Fruit fly (Drosophila melanogaster) whole organism, pupa: ENCODE measurements around the gene CG44837.

ENCODE experiments used
- CG10348 ChIP-seq: fragments of 200-800 bp; sonication (Bioruptor generic); IDR thresholded peaks from 2 replicates; pipeline ENCODE4 v1.3.6; 2022; ENCODE audit warnings: missing biosample characterization, missing genetic modification characterization
- CG12605 ChIP-seq: fragments of 200-800 bp; sonication (Bioruptor generic); IDR thresholded peaks from 2 replicates; pipeline ENCODE4 v1.3.6; 2022; ENCODE audit warnings: missing biosample characterization, missing genetic modification characterization
- CG13204 ChIP-seq: fragments of 200-800 bp; sonication (Bioruptor generic); optimal IDR thresholded peaks from 2 replicates; lab custom pipeline; 2018; ENCODE audit warnings: missing biosample characterization, mild to moderate bottlenecking, missing genetic modification characterization, moderate library complexity
- CG14655 ChIP-seq: fragments of 200-800 bp; sonication (Bioruptor generic); optimal IDR thresholded peaks from 3 replicates; lab custom pipeline; 2017; ENCODE audit warnings: mild to moderate bottlenecking, missing biosample characterization, missing genetic modification reagents, missing genetic modification characterization
- CG15710 ChIP-seq: fragments of 200-800 bp; sonication (Bioruptor generic); optimal IDR thresholded peaks from 2 replicates; lab custom pipeline; 2018; ENCODE audit warnings: missing biosample characterization, mild to moderate bottlenecking, missing genetic modification characterization, moderate library complexity
- CG17806 ChIP-seq: fragments of 200-800 bp; sonication (Bioruptor generic); optimal IDR thresholded peaks from 2 replicates; lab custom pipeline; 2018; ENCODE audit warnings: missing biosample characterization, mild to moderate bottlenecking, missing genetic modification characterization, moderate library complexity
- CG32121 ChIP-seq: fragments of 200-800 bp; sonication (Bioruptor generic); IDR thresholded peaks from 2 replicates; pipeline ENCODE4 v1.3.6; 2022; ENCODE audit warnings: missing biosample characterization, missing genetic modification characterization
- CG34367 ChIP-seq: fragments of 200-800 bp; sonication (Bioruptor generic); optimal IDR thresholded peaks from 2 replicates; lab custom pipeline; 2018; ENCODE audit warnings: missing biosample characterization, mild to moderate bottlenecking, missing genetic modification characterization
- CG4496 ChIP-seq: fragments of 200-800 bp; sonication (Bioruptor generic); IDR thresholded peaks from 3 replicates; pipeline ENCODE4 v1.3.6; 2022; ENCODE audit warnings: missing biosample characterization, missing genetic modification characterization
- CG8159 ChIP-seq: fragments of 200-800 bp; sonication (Bioruptor generic); optimal IDR thresholded peaks from 3 replicates; lab custom pipeline; 2018; ENCODE audit warnings: missing biosample characterization, mild to moderate bottlenecking, missing genetic modification characterization, moderate library complexity
- CG8301 ChIP-seq: fragments of 200-800 bp; sonication (Bioruptor generic); optimal IDR thresholded peaks from 2 replicates; lab custom pipeline; 2018; ENCODE audit warnings: missing biosample characterization, mild to moderate bottlenecking, missing genetic modification characterization
- CG9948 ChIP-seq: fragments of 200-800 bp; sonication (Bioruptor generic); optimal IDR thresholded peaks from 2 replicates; lab custom pipeline; 2018; ENCODE audit warnings: missing biosample characterization, mild to moderate bottlenecking, missing genetic modification characterization, moderate library complexity
- D1 ChIP-seq: fragments of 200-800 bp; sonication (Bioruptor generic); optimal IDR thresholded peaks from 2 replicates; lab custom pipeline; 2018; ENCODE audit warnings: missing biosample characterization, mild to moderate bottlenecking, missing genetic modification characterization, moderate library complexity
- EcR ChIP-seq: fragments of 200-800 bp; sonication (Bioruptor generic); optimal IDR thresholded peaks from 3 replicates; lab custom pipeline; 2019; ENCODE audit warnings: missing biosample characterization, missing genetic modification characterization, mild to moderate bottlenecking, moderate library complexity, missing genetic modification reagents
- Ets98B ChIP-seq: fragments of 200-800 bp; sonication (Bioruptor generic); IDR thresholded peaks from 2 replicates; pipeline ENCODE4 v1.3.6; 2022; ENCODE audit warnings: missing biosample characterization, missing genetic modification characterization
- Pif1A ChIP-seq: fragments of 200-800 bp; sonication (Bioruptor generic); optimal IDR thresholded peaks from 3 replicates; lab custom pipeline; 2016; ENCODE audit warnings: missing biosample characterization, missing genetic modification characterization
- Pif1B ChIP-seq: fragments of 200-800 bp; sonication (Bioruptor generic); optimal IDR thresholded peaks from 3 replicates; lab custom pipeline; 2016; ENCODE audit warnings: missing biosample characterization, missing genetic modification characterization
- Snoo ChIP-seq: fragments of 200-800 bp; sonication (Bioruptor generic); optimal IDR thresholded peaks from 3 replicates; lab custom pipeline; 2017; ENCODE audit warnings: missing biosample characterization, mild to moderate bottlenecking, missing genetic modification characterization, inconsistent platforms
- fd96Ca ChIP-seq: fragments of 200-800 bp; sonication (Bioruptor generic); IDR thresholded peaks from 3 replicates; pipeline ENCODE4 v1.3.6; 2022; ENCODE audit warnings: missing biosample characterization, missing genetic modification characterization
- gl ChIP-seq: fragments of 200-800 bp; sonication (Bioruptor generic); optimal IDR thresholded peaks from 2 replicates; lab custom pipeline; 2018; ENCODE audit warnings: missing biosample characterization, mild to moderate bottlenecking, missing genetic modification characterization
- rn ChIP-seq: fragments of 200-800 bp; sonication (Bioruptor generic); IDR thresholded peaks from 2 replicates; pipeline ENCODE4 v1.3.6; 2022; ENCODE audit warnings: missing biosample characterization, missing genetic modification characterization

CG44837 gene

dm6 chr3L:11825560-11826153 lies 113.0 kb downstream of the CG44837 start, which contains the start of gene CG32095:
Gene CG32095, minus strand, starts transcription at chr3L:11825732.
- TF ChIP-seq Pif1B (GFP tag; lab: Kevin White, UChicago) (no peak), fd96Ca (GFP tag; lab: Robert Waterston, UW) (no peak), CG12605 (GFP tag; lab: Robert Waterston, UW) (no peak), CG13204 (no peak), gl (no peak), CG17806 (no peak), rn (GFP tag; lab: Robert Waterston, UW) (no peak), CG32121 (no peak), D1 (tag; lab: Kevin White, UChicago) (no peak), CG9948 (tag; lab: Kevin White, UChicago) (no peak), CG10348 (no peak), Pif1A (GFP tag; lab: Kevin White, UChicago) (no peak), EcR (no peak), Snoo (tag; lab: Kevin White, UChicago) (no peak), CG8301 (tag; lab: Kevin White, UChicago) (no peak), CG34367 (tag; lab: Kevin White, UChicago) (no peak), CG8159 (tag; lab: Kevin White, UChicago) (no peak), CG4496 (GFP tag; lab: Robert Waterston, UW) (no peak)

dm6 chr3L:11822446-11823334 lies 116.0 kb downstream of the CG44837 start, which contains the start of gene RpL10Ab:
Gene RpL10Ab, plus strand, starts transcription at chr3L:11822851.
- TF ChIP-seq CG14655 (GFP tag; lab: Kevin White, UChicago) (no peak), Ets98B (GFP tag; lab: Robert Waterston, UW) (peak; percentile 34; the same call in 1 of the 2 replicates), Pif1A (GFP tag; lab: Kevin White, UChicago) (no peak), CG34367 (tag; lab: Kevin White, UChicago) (peak; percentile 42), CG13204 (no peak), CG9948 (tag; lab: Kevin White, UChicago) (peak; percentile 7), CG8159 (tag; lab: Kevin White, UChicago) (peak; percentile 70), gl (no peak), rn (GFP tag; lab: Robert Waterston, UW) (no peak), CG17806 (no peak), CG8301 (tag; lab: Kevin White, UChicago) (no peak), fd96Ca (GFP tag; lab: Robert Waterston, UW) (no peak; the same call in 2 of the 3 replicates), Snoo (tag; lab: Kevin White, UChicago) (peak; percentile 65), CG32121 (peak; percentile 52), D1 (tag; lab: Kevin White, UChicago) (no peak), Pif1B (GFP tag; lab: Kevin White, UChicago) (no peak), CG12605 (GFP tag; lab: Robert Waterston, UW) (no peak; the same call in 1 of the 2 replicates), CG15710 (tag; lab: Kevin White, UChicago) (peak; percentile 38), CG10348 (peak; percentile 21; the same call in 1 of the 2 replicates), EcR (no peak), CG4496 (GFP tag; lab: Robert Waterston, UW) (peak; percentile 69; the same call in 2 of the 3 replicates)
- TF ChIP-seq, all 21 proteins: peak for 9

- no peak for TF ChIP-seq CG8301 (tag; lab: Kevin White, UChicago)
- 0 out of 2 replicates have a peak, but pooled peaks have one; percentile 10 for TF ChIP-seq CG12605 (GFP tag; lab: Robert Waterston, UW)
These were observed 116.8 kb downstream of the CG44837 start, which contains the start of the genes CG11597 and CG5946 for dm6 chr3L:11821723-11822445. Gene CG11597, minus strand, starts transcription at chr3L:11822275. Gene CG5946, minus strand, starts transcription at chr3L:11822275.

dm6 chr3L:11819639-11820456 lies 118.8 kb downstream of the CG44837 start:
- TF ChIP-seq CG17806: peak; percentile 26
- TF ChIP-seq CG8301 (tag; lab: Kevin White, UChicago): no peak
- no peak for TF ChIP-seq D1 (tag; lab: Kevin White, UChicago)
- no peak for TF ChIP-seq CG13204
- TF ChIP-seq gl: peak; percentile 18
- TF ChIP-seq CG4496 (GFP tag; lab: Robert Waterston, UW): peak; percentile 59
- peak; percentile 27; the same call in 1 of the 3 replicates for TF ChIP-seq fd96Ca (GFP tag; lab: Robert Waterston, UW)
- peak; percentile 55 for TF ChIP-seq EcR
- TF ChIP-seq CG14655 (GFP tag; lab: Kevin White, UChicago): no peak
- TF ChIP-seq CG15710 (tag; lab: Kevin White, UChicago): peak; percentile 11
- TF ChIP-seq rn (GFP tag; lab: Robert Waterston, UW): no peak
- TF ChIP-seq CG12605 (GFP tag; lab: Robert Waterston, UW): peak; percentile 58; the same call in 1 of the 2 replicates
- TF ChIP-seq CG32121: peak; percentile 63; the same call in 1 of the 2 replicates
- TF ChIP-seq Pif1B (GFP tag; lab: Kevin White, UChicago): peak; percentile 23
- no peak for TF ChIP-seq Snoo (tag; lab: Kevin White, UChicago)
- TF ChIP-seq Ets98B (GFP tag; lab: Robert Waterston, UW): peak; percentile 68
- TF ChIP-seq CG34367 (tag; lab: Kevin White, UChicago): no peak
